Fruit fly (Drosophila melanogaster): ENCODE results near the gene Shmt.

Gene Shmt

DNA sequence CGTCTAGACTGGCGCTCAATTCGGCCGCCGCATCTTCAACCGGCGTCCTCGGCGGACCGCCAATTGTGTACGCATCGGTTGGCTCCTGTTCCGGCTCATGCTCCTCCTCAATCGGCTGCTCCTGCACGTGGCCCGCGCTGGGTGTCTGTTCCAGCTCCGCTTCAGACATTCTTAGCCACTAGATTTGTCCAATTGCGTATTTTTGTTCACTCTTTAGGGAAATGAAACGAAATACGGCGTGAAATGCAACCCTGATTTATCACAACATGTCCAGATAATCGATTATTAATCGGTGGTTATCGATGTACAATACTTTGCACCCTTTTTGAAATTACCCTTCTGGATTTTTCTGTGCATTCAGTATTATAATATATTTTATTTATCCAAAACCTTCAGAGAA lies 40.0 kb downstream of the Shmt start, which contains the start of gene mof:
mof (minus strand) TSS at position 270 of the 400 bp plus-strand sequence.
- no peak for TF ChIP-seq CG8301 (tag; optimal IDR thresholded peaks at IDR 0.05)
- no peak for TF ChIP-seq CG8159 (tag; optimal IDR thresholded peaks at IDR 0.05)
- no peak for TF ChIP-seq Pif1B (GFP tag; optimal IDR thresholded peaks at IDR 0.05)

DNA sequence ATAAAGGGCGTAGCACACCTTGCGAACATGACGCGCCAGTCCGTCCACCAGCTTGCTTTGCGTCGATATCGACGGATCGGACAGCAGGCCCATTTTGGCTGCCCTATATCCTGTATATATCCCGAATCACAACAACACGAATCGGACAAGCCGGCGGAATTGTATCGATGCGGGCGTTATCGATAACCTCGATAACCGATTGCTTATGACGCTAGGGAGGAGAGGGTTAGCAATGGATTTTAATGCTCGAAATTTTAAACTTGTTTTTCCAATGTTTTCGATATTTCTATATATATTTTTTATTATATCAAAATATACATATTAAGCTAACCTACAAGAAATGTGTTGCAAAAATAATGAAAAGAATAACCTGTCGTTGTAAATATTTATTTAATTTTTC lies 43.4 kb downstream of the Shmt start, which contains the start of gene GAA1:
GAA1 (minus strand) TSS at position 194 of the 400 bp plus-strand sequence.
- TF ChIP-seq CG4496 (GFP tag; IDR thresholded peaks at IDR 0.05) (no peak), CG17806 (tag; optimal IDR thresholded peaks at IDR 0.05) (peak; percentile 9)

DNA sequence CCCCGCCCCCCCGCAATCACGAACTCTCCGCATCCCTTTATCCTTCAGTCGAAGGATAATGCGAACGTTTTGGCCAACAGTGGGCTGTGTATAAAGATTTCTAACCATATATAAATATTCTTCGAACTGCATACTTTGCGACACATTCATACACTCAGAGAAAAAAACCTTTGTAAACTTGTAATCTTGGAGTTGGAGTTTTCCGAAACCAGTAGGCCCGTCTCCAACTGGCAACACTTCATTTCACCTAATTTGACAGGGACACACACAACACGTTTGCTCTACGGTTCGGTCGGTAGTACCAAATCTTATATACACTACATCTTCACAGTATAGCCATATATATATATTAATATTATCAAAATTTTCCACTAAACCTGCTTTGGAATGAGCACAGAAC lies 47.8 kb downstream of the Shmt start, which contains the start of gene CG15764:
CG15764 (plus strand) TSS at position 301 of the 400 bp plus-strand sequence.
- TF ChIP-seq CG12605 (GFP tag; IDR thresholded peaks at IDR 0.05) (no peak), CG8159 (tag; optimal IDR thresholded peaks at IDR 0.05) (no peak), Snoo (tag; optimal IDR thresholded peaks at IDR 0.05) (no peak), Pif1A (GFP tag; optimal IDR thresholded peaks at IDR 0.05) (no peak), CG15710 (tag; optimal IDR thresholded peaks at IDR 0.05) (no peak), CG34367 (tag; optimal IDR thresholded peaks at IDR 0.05) (no peak), CG17806 (tag; optimal IDR thresholded peaks at IDR 0.05) (no peak), CG32121 (GFP tag; IDR thresholded peaks at IDR 0.05) (no peak), Pif1B (GFP tag; optimal IDR thresholded peaks at IDR 0.05) (no peak), Ets98B (GFP tag; IDR thresholded peaks at IDR 0.05) (no peak), rn (GFP tag; IDR thresholded peaks at IDR 0.05) (no peak), CG13204 (GFP tag; optimal IDR thresholded peaks at IDR 0.05) (no peak), CG4496 (GFP tag; IDR thresholded peaks at IDR 0.05) (no peak), CG14655 (GFP tag; optimal IDR thresholded peaks at IDR 0.05) (no peak)

DNA sequence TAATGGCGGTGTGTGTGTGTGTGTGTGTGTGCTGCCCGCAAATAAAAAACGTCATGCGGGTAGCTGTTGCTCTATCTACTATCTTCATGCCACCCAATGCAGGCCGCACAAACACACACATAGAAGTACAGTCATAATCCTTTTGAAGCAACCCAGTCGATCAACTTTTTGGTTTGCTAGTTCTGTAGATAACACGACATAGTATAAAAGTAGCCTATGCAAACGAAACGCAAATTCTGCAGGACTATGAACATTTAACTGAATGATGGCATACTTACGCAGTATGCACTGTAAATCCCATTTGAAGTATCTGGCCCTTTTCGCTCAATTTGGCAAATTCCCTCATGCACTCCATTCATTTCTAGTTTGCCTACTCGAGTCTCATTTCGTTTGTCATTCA lies 50.5 kb downstream of the Shmt start:
- TF ChIP-seq fd96Ca (GFP tag; IDR thresholded peaks at IDR 0.05): peak; percentile 48; the same call in 1 of the 3 replicates
- no peak for TF ChIP-seq CG9948 (tag; optimal IDR thresholded peaks at IDR 0.05)
- peak; percentile 56; the same call in 1 of the 3 replicates for TF ChIP-seq CG4496 (GFP tag; IDR thresholded peaks at IDR 0.05)

DNA sequence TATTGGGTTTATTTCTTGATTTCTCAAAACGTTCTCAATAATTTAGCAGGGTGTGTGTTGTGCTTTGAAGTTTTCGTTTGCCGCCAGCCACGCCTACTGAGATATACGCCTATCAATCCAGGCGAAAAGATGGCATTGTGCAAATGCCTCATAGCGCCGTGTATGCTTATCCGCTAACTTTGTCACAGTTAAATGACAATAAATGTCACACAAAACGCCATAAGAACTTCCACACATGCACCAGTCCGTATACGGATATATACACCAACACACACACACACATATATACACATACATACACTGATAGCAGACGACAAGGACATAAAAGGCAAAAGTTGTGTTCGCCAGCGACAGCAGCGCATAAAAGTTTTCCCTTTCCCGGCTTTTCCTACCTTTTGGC lies 51.5 kb downstream of the Shmt start, which contains the start of gene CG43137:
CG43137 (minus strand) TSS at position 101 of the 400 bp plus-strand sequence.
- TF ChIP-seq CG8159 (tag; optimal IDR thresholded peaks at IDR 0.05) (no peak), CG13204 (GFP tag; optimal IDR thresholded peaks at IDR 0.05) (no peak), rn (GFP tag; IDR thresholded peaks at IDR 0.05) (no peak), CG34367 (tag; optimal IDR thresholded peaks at IDR 0.05) (no peak), CG4496 (GFP tag; IDR thresholded peaks at IDR 0.05) (no peak), Snoo (tag; optimal IDR thresholded peaks at IDR 0.05) (no peak), fd96Ca (GFP tag; IDR thresholded peaks at IDR 0.05) (no peak), CG12605 (GFP tag; IDR thresholded peaks at IDR 0.05) (no peak), Pif1A (GFP tag; optimal IDR thresholded peaks at IDR 0.05) (no peak), Ets98B (GFP tag; IDR thresholded peaks at IDR 0.05) (no peak), CG15710 (tag; optimal IDR thresholded peaks at IDR 0.05) (no peak), Pif1B (GFP tag; optimal IDR thresholded peaks at IDR 0.05) (no peak)

Data from whole organism, pupa.